Worm (Caenorhabditis elegans): ENCODE results near the gene srd-27.
"Not testable (repeated sequence)": the region's sequence is repeated elsewhere in the genome, so short reads cannot be mapped to it uniquely, and the experiment has no call there.

The srd-27 gene

DNA sequence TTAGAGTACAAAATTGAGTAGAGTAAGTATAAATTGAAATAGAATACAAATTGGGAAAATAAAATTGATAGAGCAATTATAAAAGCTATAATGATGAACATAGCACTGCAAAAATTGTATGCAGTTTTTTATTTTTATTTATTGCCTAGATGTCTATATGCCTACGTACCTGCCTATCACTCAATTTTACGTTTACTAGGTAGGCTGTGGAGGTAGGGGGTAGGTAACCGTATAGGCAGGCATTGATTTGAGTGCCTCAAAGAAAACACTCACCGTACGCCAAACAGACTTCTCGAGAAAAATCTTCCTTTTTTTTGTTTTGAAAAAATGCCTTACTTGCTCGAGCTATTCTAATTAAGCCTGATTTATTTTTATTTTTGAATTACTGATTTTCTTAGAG lies 28.4 kb downstream of the srd-27 start, which contains the start of gene srbc-56:
srbc-56 (minus strand) TSS at position 101 of the 400 bp plus-strand sequence.
- TF ChIP-seq ref-1 (GFP tag; conservative IDR thresholded peaks at IDR 0.05) (no peak), cog-1 (tag; optimal IDR thresholded peaks at IDR 0.05) (no peak), ztf-23 (GFP tag; IDR thresholded peaks at IDR 0.05) (no peak), med-1 (GFP tag; optimal IDR thresholded peaks at IDR 0.05; ENCODE audit: insufficient read depth) (no peak), klf-2 (GFP tag; conservative IDR thresholded peaks at IDR 0.05) (no peak), T22C8.4 (GFP tag; IDR thresholded peaks at IDR 0.05) (no peak)

- no peak for TF ChIP-seq cog-1 (tag; optimal IDR thresholded peaks at IDR 0.05)
- no peak for TF ChIP-seq tab-1 (GFP tag; IDR thresholded peaks at IDR 0.05)
- no peak for TF ChIP-seq ztf-29 (GFP tag; IDR thresholded peaks at IDR 0.05)
- no peak for TF ChIP-seq flt-1 (GFP tag; IDR thresholded peaks at IDR 0.05)
- no peak for TF ChIP-seq ztf-23 (GFP tag; IDR thresholded peaks at IDR 0.05)
- TF ChIP-seq med-1 (GFP tag; optimal IDR thresholded peaks at IDR 0.05; ENCODE audit: insufficient read depth), result no peak
- no peak for TF ChIP-seq klf-2 (GFP tag; conservative IDR thresholded peaks at IDR 0.05)
- TF ChIP-seq ref-1 (GFP tag; conservative IDR thresholded peaks at IDR 0.05), result no peak
Observed at ce11 chrV:15833622-15834021, 30.4 kb downstream of the srd-27 start, which contains the start of gene srbc-54. Gene srbc-54, minus strand, starts transcription at chrV:15833722.

ce11 chrV:15841095-15841494 lies 37.9 kb downstream of the srd-27 start, which contains the start of gene srh-149:
Gene srh-149, minus strand, starts transcription at chrV:15841195.
- TF ChIP-seq med-1 (GFP tag; optimal IDR thresholded peaks at IDR 0.05; ENCODE audit: insufficient read depth) (no peak), klf-2 (GFP tag; conservative IDR thresholded peaks at IDR 0.05) (no peak), ztf-29 (GFP tag; IDR thresholded peaks at IDR 0.05) (no peak), tab-1 (GFP tag; IDR thresholded peaks at IDR 0.05) (no peak), T22C8.4 (GFP tag; IDR thresholded peaks at IDR 0.05) (no peak), ref-1 (GFP tag; conservative IDR thresholded peaks at IDR 0.05) (no peak), flt-1 (GFP tag; IDR thresholded peaks at IDR 0.05) (no peak), ztf-23 (GFP tag; IDR thresholded peaks at IDR 0.05) (no peak), cog-1 (tag; optimal IDR thresholded peaks at IDR 0.05) (no peak)

- not testable (repeated sequence) for TF ChIP-seq ztf-29 (GFP tag; IDR thresholded peaks at IDR 0.05); cog-1 (tag; optimal IDR thresholded peaks at IDR 0.05); tab-1 (GFP tag; IDR thresholded peaks at IDR 0.05)
Observed at ce11 chrV:15850276-15850811, 47.2 kb downstream of the srd-27 start, which contains the start of gene srh-147. Gene srh-147, minus strand, starts transcription at chrV:15850326.
